Fruit fly (Drosophila melanogaster) whole organism, embryonic: ENCODE measurements around the gene CG13766.
A peak's percentile ranks its signal among the peaks of the same experiment; 100 is the strongest.

ENCODE experiments used
- ATbp ChIP-seq: fragments of 200-800 bp; sonication (Bioruptor generic); optimal IDR thresholded peaks from 2 replicates; lab custom pipeline; 2017; ENCODE audit warnings: missing biosample characterization, mild to moderate bottlenecking, missing genetic modification characterization, missing genetic modification reagents
- Abd-B ChIP-seq: fragments of 200-800 bp; sonication (Bioruptor generic); optimal IDR thresholded peaks from 2 replicates; lab custom pipeline; 2018; ENCODE audit warnings: missing biosample characterization, mild to moderate bottlenecking, missing genetic modification characterization, moderate library complexity
- Adf1 ChIP-seq: fragments of 200-800 bp; sonication (Bioruptor generic); IDR thresholded peaks from 2 replicates; pipeline ENCODE4 v1.3.6; 2022; ENCODE audit warnings: missing biosample characterization, missing genetic modification characterization
- Awh ChIP-seq: fragments of 200-800 bp; sonication (Bioruptor generic); IDR thresholded peaks from 2 replicates; pipeline ENCODE4, ENCODE4 v1.3.6; 2022; ENCODE audit warnings: missing biosample characterization, missing genetic modification characterization
- CG10267 ChIP-seq: fragments of 200-800 bp; sonication (Bioruptor generic); optimal IDR thresholded peaks from 2 replicates; lab custom pipeline; 2018; ENCODE audit warnings: missing biosample characterization, mild to moderate bottlenecking, missing genetic modification characterization, moderate library complexity
- CG10274 ChIP-seq: fragments of 200-800 bp; sonication (Bioruptor generic); optimal IDR thresholded peaks from 3 replicates; lab custom pipeline; 2017; ENCODE audit warnings: missing biosample characterization, mild to moderate bottlenecking, missing genetic modification characterization
- CG13296 ChIP-seq: fragments of 200-800 bp; sonication (Bioruptor generic); optimal IDR thresholded peaks from 3 replicates; lab custom pipeline; 2018; ENCODE audit warnings: missing biosample characterization, mild to moderate bottlenecking, missing genetic modification characterization
- CG13624 ChIP-seq: fragments of 200-800 bp; sonication (Bioruptor generic); optimal IDR thresholded peaks from 2 replicates; lab custom pipeline; 2016; ENCODE audit warnings: missing biosample characterization, missing genetic modification characterization
- CG13775 ChIP-seq: fragments of 200-800 bp; sonication (Bioruptor generic); optimal IDR thresholded peaks from 3 replicates; lab custom pipeline; 2017; ENCODE audit warnings: missing biosample characterization, mild to moderate bottlenecking, missing genetic modification characterization
- CG14667 ChIP-seq: fragments of 200-800 bp; sonication (Bioruptor generic); IDR thresholded peaks from 2 replicates; pipeline ENCODE4 v1.3.6; 2022; ENCODE audit warnings: missing biosample characterization, missing genetic modification characterization
- CG17612 ChIP-seq: fragments of 200-800 bp; sonication (Bioruptor generic); IDR thresholded peaks from 2 replicates; pipeline ENCODE4 v1.3.6; 2022; ENCODE audit warnings: missing biosample characterization, missing genetic modification characterization
- CG1832 ChIP-seq: fragments of 200-800 bp; sonication (Bioruptor generic); optimal IDR thresholded peaks from 2 replicates; lab custom pipeline; 2017; ENCODE audit warnings: missing biosample characterization, mild to moderate bottlenecking, missing genetic modification characterization, inconsistent platforms
- CG2129 ChIP-seq: fragments of 200-800 bp; sonication (Bioruptor generic); IDR thresholded peaks from 2 replicates; pipeline ENCODE4 v1.3.6; 2022; ENCODE audit warnings: missing biosample characterization, missing genetic modification characterization; ENCODE audit not compliant: partially characterized antibody
- CG33213 ChIP-seq: fragments of 200-800 bp; sonication (Bioruptor generic); optimal IDR thresholded peaks from 3 replicates; lab custom pipeline; 2016; ENCODE audit warnings: missing biosample characterization, missing genetic modification characterization
- CG8290 ChIP-seq, 3 experiments: fragments of 200-800 bp; sonication (Bioruptor generic); optimal IDR thresholded peaks; 2 replicates each; lab custom pipeline; 2016 to 2019; ENCODE audit warnings: missing biosample characterization in 3 of 3, missing genetic modification characterization in 3 of 3, mild to moderate bottlenecking in 2 of 3, moderate library complexity in 1 of 3
- CG8765 ChIP-seq: fragments of 200-800 bp; sonication (Bioruptor generic); IDR thresholded peaks from 2 replicates; pipeline ENCODE4 v1.3.6; 2022; ENCODE audit warnings: missing biosample characterization, missing genetic modification characterization
- Deaf1 ChIP-seq: fragments of 200-800 bp; optimal IDR thresholded peaks from 3 replicates; lab custom pipeline; 2019; ENCODE audit warnings: missing biosample characterization, mild to moderate bottlenecking, missing genetic modification characterization, moderate library complexity
- Ets65A ChIP-seq: fragments of 200-800 bp; sonication (Bioruptor generic); peaks from one replicate; lab custom pipeline; 2016; ENCODE audit warnings: missing biosample characterization, missing genetic modification characterization
- HLHmδ ChIP-seq: fragments of 200-800 bp; sonication (Bioruptor generic); optimal IDR thresholded peaks from 2 replicates; lab custom pipeline; 2018; ENCODE audit warnings: missing biosample characterization, mild to moderate bottlenecking, missing genetic modification characterization, moderate library complexity
- Hey ChIP-seq: fragments of 200-800 bp; sonication (Bioruptor generic); optimal IDR thresholded peaks from 3 replicates; lab custom pipeline; 2018; ENCODE audit warnings: missing biosample characterization, mild to moderate bottlenecking, missing genetic modification characterization
- HmgD ChIP-seq: fragments of 200-800 bp; sonication (Bioruptor generic); optimal IDR thresholded peaks from 3 replicates; lab custom pipeline; 2016; ENCODE audit warnings: missing biosample characterization, missing genetic modification characterization
- HmgZ ChIP-seq: fragments of 200-800 bp; sonication (Bioruptor generic); optimal IDR thresholded peaks from 2 replicates; lab custom pipeline; 2018; ENCODE audit warnings: missing biosample characterization, mild to moderate bottlenecking, missing genetic modification characterization
- Jarid2 ChIP-seq: fragments of 200-800 bp; sonication (Bioruptor generic); optimal IDR thresholded peaks from 3 replicates; lab custom pipeline; 2017; ENCODE audit warnings: mild to moderate bottlenecking, missing biosample characterization, missing genetic modification reagents, missing genetic modification characterization
- MTF-1 ChIP-seq: fragments of 200-800 bp; sonication (Bioruptor generic); optimal IDR thresholded peaks from 2 replicates; lab custom pipeline; 2018; ENCODE audit warnings: missing biosample characterization, mild to moderate bottlenecking, missing genetic modification characterization, borderline replicate concordance
- Nf-YB ChIP-seq: fragments of 200-800 bp; sonication (Bioruptor generic); optimal IDR thresholded peaks from 3 replicates; lab custom pipeline; 2019; ENCODE audit warnings: missing biosample characterization, mild to moderate bottlenecking, missing genetic modification characterization, moderate library complexity
- Nf-YC ChIP-seq: fragments of 200-800 bp; optimal IDR thresholded peaks from 3 replicates; lab custom pipeline; 2019; ENCODE audit warnings: missing biosample characterization, mild to moderate bottlenecking, missing genetic modification characterization, moderate library complexity
- Oaz ChIP-seq: fragments of 200-800 bp; sonication (Bioruptor generic); IDR thresholded peaks from 2 replicates; pipeline ENCODE4 v1.3.6; 2022; ENCODE audit warnings: missing biosample characterization, missing genetic modification characterization
- Stat92E ChIP-seq, 3 experiments: fragments of >200 bp in 2 of 3; fragments of 200-800 bp in 1 of 3; sonication (Bioruptor generic) in 1 of 3; optimal IDR thresholded peaks; 2 replicates each; lab custom pipeline; 2017 to 2019; ENCODE audit warnings: missing biosample characterization in 3 of 3, missing genetic modification characterization in 3 of 3, mild to moderate bottlenecking in 1 of 3, moderate library complexity in 1 of 3
- abd-A ChIP-seq: fragments of 200-800 bp; sonication (Bioruptor generic); optimal IDR thresholded peaks from 3 replicates; lab custom pipeline; 2019; ENCODE audit warnings: missing biosample characterization, mild to moderate bottlenecking, missing genetic modification characterization, moderate library complexity
- ase ChIP-seq: fragments of 200-800 bp; sonication (Bioruptor generic); IDR thresholded peaks from 3 replicates; pipeline ENCODE4 v1.3.6; 2022; ENCODE audit warnings: missing biosample characterization, missing genetic modification characterization
- chinmo ChIP-seq: fragments of 200-800 bp; sonication (Bioruptor generic); IDR thresholded peaks from 4 replicates; pipeline ENCODE4 v1.3.6; 2022; ENCODE audit warnings: missing biosample characterization, missing genetic modification characterization; ENCODE audit not compliant: partially characterized antibody
- chm ChIP-seq: fragments of 200-800 bp; sonication (Bioruptor generic); IDR thresholded peaks from 2 replicates; pipeline ENCODE4 v1.3.6; 2022; ENCODE audit warnings: missing biosample characterization, missing genetic modification characterization
- crol ChIP-seq: fragments of 200-800 bp; sonication (Bioruptor generic); IDR thresholded peaks from 2 replicates; pipeline ENCODE4 v1.3.6; 2022; ENCODE audit warnings: missing biosample characterization, missing genetic modification characterization
- ewg ChIP-seq: fragments of 200-800 bp; sonication (Bioruptor generic); optimal IDR thresholded peaks from 3 replicates; lab custom pipeline; 2017; ENCODE audit warnings: mild to moderate bottlenecking, missing biosample characterization, missing genetic modification reagents, missing genetic modification characterization
- grn ChIP-seq: fragments of 200-800 bp; sonication (Bioruptor generic); optimal IDR thresholded peaks from 3 replicates; lab custom pipeline; 2017; ENCODE audit warnings: missing biosample characterization, missing genetic modification characterization
- psq ChIP-seq: fragments of 200-800 bp; sonication (Bioruptor generic); optimal IDR thresholded peaks from 2 replicates; lab custom pipeline; 2017; ENCODE audit warnings: missing biosample characterization, missing genetic modification characterization
- sens ChIP-seq: fragments of 200-800 bp; sonication (Bioruptor generic); peaks from one replicate; lab custom pipeline; 2016; ENCODE audit warnings: missing biosample characterization, missing genetic modification characterization
- seq ChIP-seq: fragments of 200-800 bp; sonication (Bioruptor generic); IDR thresholded peaks from 2 replicates; pipeline ENCODE4 v1.3.6; 2022; ENCODE audit warnings: missing biosample characterization, missing genetic modification characterization
- slou ChIP-seq: fragments of 200-800 bp; sonication (Bioruptor generic); optimal IDR thresholded peaks from 3 replicates; lab custom pipeline; 2016; ENCODE audit warnings: missing biosample characterization, missing genetic modification characterization
- sqz ChIP-seq: fragments of 200-800 bp; sonication (Bioruptor generic); optimal IDR thresholded peaks from 3 replicates; lab custom pipeline; 2018; ENCODE audit warnings: missing biosample characterization, mild to moderate bottlenecking, missing genetic modification characterization
- unc-4 ChIP-seq: fragments of 200-800 bp; sonication (Bioruptor generic); IDR thresholded peaks from 2 replicates; pipeline ENCODE4 v1.3.6; 2022; ENCODE audit warnings: missing biosample characterization, missing genetic modification characterization; ENCODE audit not compliant: partially characterized antibody
- usp ChIP-seq: fragments of >200 bp; optimal IDR thresholded peaks from 2 replicates; lab custom pipeline; 2017; ENCODE audit warnings: missing biosample characterization, missing genetic modification characterization
- vvl ChIP-seq: fragments of 200-800 bp; sonication (Bioruptor generic); IDR thresholded peaks from 2 replicates; pipeline ENCODE4 v1.3.6; 2022; ENCODE audit warnings: missing biosample characterization, missing genetic modification characterization
- yki ChIP-seq: fragments of >200 bp; optimal IDR thresholded peaks from 3 replicates; lab custom pipeline; 2018
- z ChIP-seq: fragments of 200-800 bp; sonication (Bioruptor generic); IDR thresholded peaks from 3 replicates; pipeline ENCODE4 v1.3.6; 2022; ENCODE audit warnings: missing biosample characterization, missing genetic modification characterization

The CG13766 gene

dm6 chr2L:6552345-6552744 lies 13.6 kb downstream of the CG13766 start:
- TF ChIP-seq CG8290 (GFP tag; optimal IDR thresholded peaks at IDR 0.05; lab: Kevin White, UChicago) (peak; percentile 72), CG8290 (tag; optimal IDR thresholded peaks at IDR 0.05; lab: Kevin White, UChicago) (peak in 1 of 2 experiments; percentile 61), MTF-1 (no peak), Abd-B (GFP tag; lab: Kevin White, UChicago) (no peak), CG17612 (0 out of 2 replicates have a peak, but pooled peaks have one; percentile 51)
- TF ChIP-seq, all 482 proteins: peak for 2

- TF ChIP-seq sens (GFP tag; lab: Kevin White, UChicago) (peak; percentile 71), chm (GFP tag; lab: Robert Waterston, UW) (no peak), CG10274 (peak; percentile 66), Stat92E (GFP tag; optimal IDR thresholded peaks at IDR 0.05; lab: Kevin White, UChicago) (no peak), CG2129 (no peak)
Observed at dm6 chr2L:6551452-6551851, 14.5 kb downstream of the CG13766 start.

- TF ChIP-seq HLHmδ (GFP tag; lab: Kevin White, UChicago) (no peak), yki (lab: Kevin White, UChicago) (no peak), grn (GFP tag; lab: Kevin White, UChicago) (peak; percentile 50), abd-A (tag; lab: Kevin White, UChicago) (peak; percentile 72), Awh (peak; percentile 89), sqz (GFP tag; lab: Kevin White, UChicago) (no peak), vvl (peak; percentile 74), CG14667 (GFP tag; lab: Robert Waterston, UW) (no peak), unc-4 (no peak), Ets65A (peak; percentile 59), chinmo (GFP tag; lab: Robert Waterston, UW) (0 out of 4 replicates have a peak, but pooled peaks have one; percentile 20)
Observed at dm6 chr2L:6550809-6551208, 15.2 kb downstream of the CG13766 start.

- peak; percentile 79 for TF ChIP-seq Nf-YB (GFP tag; lab: Kevin White, UChicago)
- peak; percentile 59; the same call in 1 of the 2 replicates for TF ChIP-seq seq (GFP tag; lab: Robert Waterston, UW)
- peak; percentile 82 for TF ChIP-seq ewg
- peak; percentile 68; the same call in 1 of the 2 replicates for TF ChIP-seq crol (GFP tag; lab: Robert Waterston, UW)
- TF ChIP-seq CG1832: peak; percentile 7
- no peak for TF ChIP-seq HmgZ (tag; lab: Kevin White, UChicago)
- TF ChIP-seq HmgD (GFP tag; lab: Kevin White, UChicago): no peak
- peak; percentile 36 for TF ChIP-seq Deaf1 (tag; lab: Kevin White, UChicago)
- no peak for TF ChIP-seq ase (GFP tag; lab: Robert Waterston, UW)
- peak; percentile 91 for TF ChIP-seq z (GFP tag; lab: Robert Waterston, UW)
- peak; percentile 88 for TF ChIP-seq Nf-YC (tag; lab: Kevin White, UChicago)
- no peak for TF ChIP-seq psq (GFP tag; lab: Kevin White, UChicago)
- no peak for TF ChIP-seq CG8765
Observed at dm6 chr2L:6547978-6548377, 18.0 kb downstream of the CG13766 start.

- TF ChIP-seq Hey (tag; lab: Kevin White, UChicago) (no peak), ATbp (GFP tag; lab: Kevin White, UChicago) (no peak), CG13624 (no peak), HLHmδ (GFP tag; lab: Kevin White, UChicago) (no peak), CG33213 (GFP tag; lab: Kevin White, UChicago) (no peak), usp (GFP tag; lab: Kevin White, UChicago) (no peak), CG10267 (tag; lab: Kevin White, UChicago) (no peak), Nf-YC (tag; lab: Kevin White, UChicago) (peak; percentile 96), CG13775 (no peak), Jarid2 (GFP tag; lab: Kevin White, UChicago) (peak; percentile 34), CG13296 (GFP tag; lab: Kevin White, UChicago) (no peak), Nf-YB (GFP tag; lab: Kevin White, UChicago) (peak; percentile 98), Deaf1 (tag; lab: Kevin White, UChicago) (peak; percentile 69), Oaz (no peak), Adf1 (peak; percentile 68), slou (GFP tag; lab: Kevin White, UChicago) (no peak)
Observed at dm6 chr2L:6546883-6547471, 19.0 kb downstream of the CG13766 start, which contains the start of gene eya. Gene eya (minus strand): TSS chr2L:6546976.
